Worm (Caenorhabditis elegans): ENCODE data around the gene gphr-1.

DNA sequence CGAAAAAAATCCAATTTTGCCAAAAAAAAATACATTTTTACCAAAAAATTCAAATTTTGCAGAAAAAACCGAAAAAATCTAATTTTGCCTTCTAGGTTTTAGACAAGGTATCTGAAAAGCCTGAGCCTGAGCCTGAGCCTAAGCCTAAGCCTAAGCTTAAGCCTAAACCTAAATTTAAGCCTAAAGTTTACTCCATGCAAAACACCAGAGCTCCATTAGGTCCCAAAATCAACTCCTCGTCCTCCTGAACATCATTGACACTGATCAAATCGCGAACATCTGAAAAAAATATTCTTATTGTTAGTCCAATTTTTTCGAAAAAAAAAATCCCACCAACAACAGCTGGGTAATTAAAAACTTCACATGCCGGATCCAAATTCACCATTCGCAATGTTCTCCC lies 769 bp upstream of the gphr-1 start:
- TF ChIP-seq flt-1 (GFP tag; IDR thresholded peaks at IDR 0.05): no peak
- no peak for TF ChIP-seq tab-1 (GFP tag; IDR thresholded peaks at IDR 0.05)
- TF ChIP-seq T22C8.4 (GFP tag; IDR thresholded peaks at IDR 0.05): no peak
- TF ChIP-seq ztf-23 (GFP tag; IDR thresholded peaks at IDR 0.05): no peak
- TF ChIP-seq cog-1 (tag; optimal IDR thresholded peaks at IDR 0.05): no peak
- TF ChIP-seq ref-1 (GFP tag; conservative IDR thresholded peaks at IDR 0.05): no peak
